Worm (Caenorhabditis elegans) whole organism, L1 larva: ENCODE results near the gene F11D11.21.

Experiments used
- C04F5.9 ChIP-seq: sonication (generic microtip); optimal IDR thresholded peaks from 2 replicates; lab custom pipeline; 2016; ENCODE audit warnings: missing genetic modification characterization, missing compliant biosample characterization
- C16A3.4 ChIP-seq: fragments of 150-350 bp; optimal IDR thresholded peaks from 2 replicates; lab custom pipeline; 2014; ENCODE audit warnings: missing biosample characterization, missing genetic modification characterization
- C34B4.2 ChIP-seq: sonication (generic microtip); optimal IDR thresholded peaks from 2 replicates; lab custom pipeline; 2017; ENCODE audit warnings: mild to moderate bottlenecking, missing genetic modification characterization, missing compliant biosample characterization
- F16B12.6 ChIP-seq: fragments of 150-350 bp; optimal IDR thresholded peaks from 2 replicates; lab custom pipeline; 2014; ENCODE audit warnings: missing biosample characterization, missing genetic modification characterization
- aha-1 ChIP-seq: fragments of 150-350 bp; optimal IDR thresholded peaks from 2 replicates; lab custom pipeline; 2014; ENCODE audit warnings: missing biosample characterization, missing genetic modification characterization
- aly-2 ChIP-seq: fragments of 150-350 bp; optimal IDR thresholded peaks from 2 replicates; lab custom pipeline; 2014; ENCODE audit warnings: missing biosample characterization, missing genetic modification characterization
- blmp-1 ChIP-seq: fragments of 150-350 bp; optimal IDR thresholded peaks from 2 replicates; lab custom pipeline; 2014; ENCODE audit warnings: missing biosample characterization, missing genetic modification characterization
- efl-1 ChIP-seq, 4 experiments: fragments of 150-350 bp; optimal IDR thresholded peaks in 3 of 4; peaks in 1 of 4; 1 replicate in 1 of 4; 2 replicates in 3 of 4; lab custom pipeline; 2014; ENCODE audit warnings: missing biosample characterization in 2 of 4, missing genetic modification characterization in 2 of 4, missing genetic modification reagents in 2 of 4
- elt-3 ChIP-seq, 6 experiments: fragments of 150-350 bp in 1 of 6; sonication (generic microtip); optimal IDR thresholded peaks; 2 replicates each; lab custom pipeline; 2017 to 2018; ENCODE audit warnings: missing biosample characterization in 6 of 6, missing genetic modification characterization in 6 of 6, inconsistent platforms in 1 of 6
- fkh-4 ChIP-seq: sonication (generic microtip); optimal IDR thresholded peaks from 2 replicates; lab custom pipeline; 2016; ENCODE audit warnings: missing compliant biosample characterization, missing genetic modification characterization, borderline replicate concordance
- fkh-8 ChIP-seq: sonication (generic microtip); optimal IDR thresholded peaks from 2 replicates; lab custom pipeline; 2016; ENCODE audit warnings: mild to moderate bottlenecking, missing genetic modification characterization, missing compliant biosample characterization
- fos-1 ChIP-seq: fragments of 150-350 bp; optimal IDR thresholded peaks from 2 replicates; lab custom pipeline; 2014; ENCODE audit warnings: missing biosample characterization, missing genetic modification characterization
- hlh-17 ChIP-seq: fragments of 200-800 bp; sonication (Bioruptor generic); optimal IDR thresholded peaks from 2 replicates; lab custom pipeline; 2018; ENCODE audit warnings: missing genetic modification characterization, mild to moderate bottlenecking, missing compliant biosample characterization, moderate library complexity, borderline replicate concordance
- hlh-4 ChIP-seq: sonication (generic microtip); optimal IDR thresholded peaks from 2 replicates; lab custom pipeline; 2016; ENCODE audit warnings: mild to moderate bottlenecking, missing genetic modification characterization, missing compliant biosample characterization
- irx-1 ChIP-seq: sonication (generic microtip); optimal IDR thresholded peaks from 2 replicates; lab custom pipeline; 2016; ENCODE audit warnings: missing genetic modification characterization, missing compliant biosample characterization
- lin-13 ChIP-seq: fragments of 150-350 bp; optimal IDR thresholded peaks from 2 replicates; lab custom pipeline; 2014; ENCODE audit warnings: missing biosample characterization, missing genetic modification reagents, missing genetic modification characterization
- lin-14 ChIP-seq: fragments of 200-800 bp; sonication (Bioruptor generic); optimal IDR thresholded peaks from 2 replicates; lab custom pipeline; 2018; ENCODE audit warnings: mild to moderate bottlenecking, missing genetic modification characterization, moderate library complexity, missing compliant biosample characterization
- mab-9 ChIP-seq: fragments of 200-800 bp; sonication (Bioruptor generic); IDR thresholded peaks from 2 replicates; pipeline ENCODE4 v1.3.6; 2022; ENCODE audit warnings: missing genetic modification reagents, missing genetic modification characterization, missing compliant biosample characterization
- mdl-1 ChIP-seq, 2 experiments: fragments of 150-350 bp; optimal IDR thresholded peaks; 2 replicates each; lab custom pipeline; 2014 to 2017; ENCODE audit warnings: missing biosample characterization in 2 of 2, missing genetic modification characterization in 2 of 2, inconsistent platforms in 1 of 2
- mep-1 ChIP-seq: fragments of 150-350 bp; optimal IDR thresholded peaks from 2 replicates; lab custom pipeline; 2014; ENCODE audit warnings: missing biosample characterization, missing genetic modification characterization
- nhr-12 ChIP-seq: sonication (generic microtip); optimal IDR thresholded peaks from 2 replicates; lab custom pipeline; 2017; ENCODE audit warnings: missing biosample characterization, missing genetic modification characterization
- nhr-19 ChIP-seq: fragments of 200-800 bp; sonication (Bioruptor generic); conservative IDR thresholded peaks from 2 replicates; pipeline ENCODE4 v1.3.6; 2022; ENCODE audit warnings: missing genetic modification characterization, missing compliant biosample characterization
- nhr-20 ChIP-seq: sonication (generic microtip); optimal IDR thresholded peaks from 2 replicates; lab custom pipeline; 2016; ENCODE audit warnings: mild to moderate bottlenecking, missing genetic modification characterization, missing compliant biosample characterization
- nhr-28 ChIP-seq: fragments of 150-350 bp; optimal IDR thresholded peaks from 2 replicates; lab custom pipeline; 2014; ENCODE audit warnings: missing biosample characterization, missing genetic modification characterization
- nhr-47 ChIP-seq: sonication (generic microtip); optimal IDR thresholded peaks from 2 replicates; lab custom pipeline; 2016; ENCODE audit warnings: mild to moderate bottlenecking, missing genetic modification characterization, moderate library complexity, missing compliant biosample characterization
- nhr-76 ChIP-seq: sonication (generic microtip); optimal IDR thresholded peaks from 2 replicates; lab custom pipeline; 2017; ENCODE audit warnings: missing biosample characterization, missing genetic modification characterization
- nhr-90 ChIP-seq: sonication (generic microtip); optimal IDR thresholded peaks from 2 replicates; lab custom pipeline; 2016; ENCODE audit warnings: mild to moderate bottlenecking, missing genetic modification characterization, missing compliant biosample characterization; ENCODE audit not compliant: poor library complexity
- pag-3 ChIP-seq: sonication (generic microtip); optimal IDR thresholded peaks from 2 replicates; lab custom pipeline; 2017; ENCODE audit warnings: missing genetic modification characterization, mild to moderate bottlenecking, missing compliant biosample characterization, antibody characterized with exemption, borderline replicate concordance; ENCODE audit not compliant: insufficient read depth
- sox-4 ChIP-seq: sonication (generic microtip); optimal IDR thresholded peaks from 2 replicates; lab custom pipeline; 2016; ENCODE audit warnings: missing genetic modification characterization, missing compliant biosample characterization
- sptf-1 ChIP-seq: fragments of 150-350 bp; optimal IDR thresholded peaks from 2 replicates; lab custom pipeline; 2014; ENCODE audit warnings: missing biosample characterization, missing genetic modification characterization
- sup-37 ChIP-seq: fragments of 200-800 bp; sonication (Bioruptor generic); optimal IDR thresholded peaks from 2 replicates; lab custom pipeline; 2018; ENCODE audit warnings: mild to moderate bottlenecking, missing genetic modification characterization, missing compliant biosample characterization
- tbx-2 ChIP-seq: sonication (generic microtip); optimal IDR thresholded peaks from 2 replicates; lab custom pipeline; 2016; ENCODE audit warnings: missing genetic modification characterization, missing compliant biosample characterization
- tlp-1 ChIP-seq: fragments of 150-350 bp; optimal IDR thresholded peaks from 2 replicates; lab custom pipeline; 2014; ENCODE audit warnings: missing biosample characterization, missing genetic modification characterization
- unc-86 ChIP-seq: sonication (generic microtip); optimal IDR thresholded peaks from 2 replicates; lab custom pipeline; 2016; ENCODE audit warnings: missing genetic modification characterization, missing compliant biosample characterization
- unc-98 ChIP-seq: fragments of 200-800 bp; sonication (Bioruptor generic); IDR thresholded peaks from 2 replicates; pipeline ENCODE4 v1.3.6; 2022; ENCODE audit warnings: missing genetic modification characterization, missing compliant biosample characterization
- vab-15 ChIP-seq: sonication (generic microtip); optimal IDR thresholded peaks from 2 replicates; lab custom pipeline; 2017; ENCODE audit warnings: missing genotype, mild to moderate bottlenecking, missing genetic modification characterization, missing compliant biosample characterization
- xbp-1 ChIP-seq: sonication (generic microtip); optimal IDR thresholded peaks from 2 replicates; lab custom pipeline; 2016; ENCODE audit warnings: missing genetic modification characterization, missing compliant biosample characterization
- zip-4 ChIP-seq: fragments of 200-800 bp; sonication (Bioruptor generic); optimal IDR thresholded peaks from 2 replicates; lab custom pipeline; 2018; ENCODE audit warnings: mild to moderate bottlenecking, missing genetic modification characterization, moderate library complexity, missing compliant biosample characterization

F11D11.21 gene

DNA sequence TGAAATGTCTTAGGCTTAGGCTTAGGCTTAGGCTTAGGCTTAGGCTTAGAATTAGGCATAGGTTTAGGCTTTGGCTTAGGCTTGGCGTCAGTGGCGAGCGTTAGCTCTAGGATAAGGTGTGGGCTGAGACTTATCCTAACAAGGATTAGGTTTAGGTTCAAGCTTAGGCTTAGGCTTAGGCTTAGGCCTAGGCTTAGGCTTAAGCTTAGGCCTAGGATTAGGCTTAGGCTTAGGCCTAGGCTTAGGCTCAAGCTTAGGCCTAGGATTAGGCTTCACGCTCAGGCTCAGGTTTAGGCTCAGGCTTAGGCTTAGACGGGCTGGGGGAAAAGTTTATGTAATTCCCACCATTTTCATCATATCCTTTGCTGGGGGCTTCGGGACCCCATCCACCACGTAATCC lies 16.4 kb downstream of the F11D11.21 start:
- TF ChIP-seq hlh-4 (tag; lab: Kevin White, UChicago) = no peak
- TF ChIP-seq tlp-1 = no peak
- TF ChIP-seq nhr-12 (tag; lab: Kevin White, UChicago) = no peak
- TF ChIP-seq pag-3 = no peak
- no peak for TF ChIP-seq efl-1 (optimal IDR thresholded peaks at IDR 0.05; lab: Kevin White, UChicago)
- TF ChIP-seq efl-1 (GFP tag; optimal IDR thresholded peaks at IDR 0.05 in 1 of 2; lab: Kevin White, UChicago) = no peak
- TF ChIP-seq zip-4 (GFP tag; lab: Kevin White, UChicago) = no peak
- TF ChIP-seq lin-13 (GFP tag; lab: Kevin White, UChicago) = no peak
- no peak for TF ChIP-seq blmp-1
- TF ChIP-seq mdl-1 (tag; optimal IDR thresholded peaks at IDR 0.05; lab: Kevin White, UChicago) = no peak
- no peak for TF ChIP-seq F16B12.6 (tag; lab: Kevin White, UChicago)
- TF ChIP-seq sptf-1 (tag; lab: Kevin White, UChicago) = no peak
- TF ChIP-seq unc-98 (GFP tag; lab: Robert Waterston, UW) = no peak
- TF ChIP-seq unc-86 (tag; lab: Kevin White, UChicago) = no peak
- TF ChIP-seq C34B4.2 (tag; lab: Kevin White, UChicago) = no peak
- no peak for TF ChIP-seq xbp-1 (tag; lab: Kevin White, UChicago)
- no peak for TF ChIP-seq aly-2
- no peak for TF ChIP-seq irx-1 (tag; lab: Kevin White, UChicago)
- TF ChIP-seq, all 84 proteins: peak for 0

DNA sequence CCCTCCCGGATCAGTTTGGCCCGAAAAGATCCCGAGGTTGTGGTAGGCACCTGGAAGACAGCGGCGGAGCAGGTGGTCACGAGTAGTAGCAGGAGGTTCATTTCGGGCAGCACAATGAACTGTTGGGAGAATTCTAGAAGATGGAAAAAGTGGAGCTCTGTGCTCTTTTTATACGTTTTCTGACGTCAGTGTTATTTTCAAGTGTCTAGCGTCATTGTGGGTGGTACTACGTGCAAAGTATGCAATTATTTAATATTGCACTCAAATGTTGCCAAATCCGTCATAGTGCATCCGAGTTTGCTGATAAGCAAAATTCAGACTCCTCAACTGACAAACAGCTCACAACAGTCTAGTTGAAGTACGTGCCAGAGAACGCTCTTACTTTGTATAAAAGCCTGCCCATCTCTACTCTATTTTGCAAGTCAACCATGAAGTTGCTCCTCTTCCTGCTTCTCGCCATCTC lies 18.7 kb downstream of the F11D11.21 start, which contains the start of the genes asp-18 and scl-19:
TSS of gene asp-18 (minus strand) at position 101 of the 463 bp plus-strand sequence.
TSS of gene scl-19 (plus strand) at position 413 of the 463 bp plus-strand sequence.
- TF ChIP-seq fkh-8 = no peak
- TF ChIP-seq elt-3 (tag; optimal IDR thresholded peaks at IDR 0.05; lab: Kevin White, UChicago) = no peak
- TF ChIP-seq mep-1 = no peak
- no peak for TF ChIP-seq nhr-19 (GFP tag; lab: Robert Waterston, UW)
- no peak for TF ChIP-seq fos-1
- no peak for TF ChIP-seq nhr-20 (tag; lab: Kevin White, UChicago)
- no peak for TF ChIP-seq nhr-47
- TF ChIP-seq aha-1 (tag; lab: Kevin White, UChicago) = no peak
- no peak for TF ChIP-seq mab-9 (GFP tag; lab: Robert Waterston, UW)
- no peak for TF ChIP-seq vab-15 (tag; lab: Kevin White, UChicago)
- no peak for TF ChIP-seq sox-4 (tag; lab: Kevin White, UChicago)
- TF ChIP-seq sptf-1 (tag; lab: Kevin White, UChicago) = no peak
- TF ChIP-seq nhr-76 (tag; lab: Kevin White, UChicago) = no peak
- TF ChIP-seq C16A3.4 (tag; lab: Kevin White, UChicago) = no peak
- TF ChIP-seq blmp-1 = no peak
- no peak for TF ChIP-seq hlh-17 (GFP tag; lab: Kevin White, UChicago)
- TF ChIP-seq sup-37 (GFP tag; lab: Kevin White, UChicago) = no peak
- TF ChIP-seq C34B4.2 (tag; lab: Kevin White, UChicago) = no peak
- no peak for TF ChIP-seq tbx-2 (tag; lab: Kevin White, UChicago)
- TF ChIP-seq nhr-90 (tag; lab: Kevin White, UChicago) = no peak

DNA sequence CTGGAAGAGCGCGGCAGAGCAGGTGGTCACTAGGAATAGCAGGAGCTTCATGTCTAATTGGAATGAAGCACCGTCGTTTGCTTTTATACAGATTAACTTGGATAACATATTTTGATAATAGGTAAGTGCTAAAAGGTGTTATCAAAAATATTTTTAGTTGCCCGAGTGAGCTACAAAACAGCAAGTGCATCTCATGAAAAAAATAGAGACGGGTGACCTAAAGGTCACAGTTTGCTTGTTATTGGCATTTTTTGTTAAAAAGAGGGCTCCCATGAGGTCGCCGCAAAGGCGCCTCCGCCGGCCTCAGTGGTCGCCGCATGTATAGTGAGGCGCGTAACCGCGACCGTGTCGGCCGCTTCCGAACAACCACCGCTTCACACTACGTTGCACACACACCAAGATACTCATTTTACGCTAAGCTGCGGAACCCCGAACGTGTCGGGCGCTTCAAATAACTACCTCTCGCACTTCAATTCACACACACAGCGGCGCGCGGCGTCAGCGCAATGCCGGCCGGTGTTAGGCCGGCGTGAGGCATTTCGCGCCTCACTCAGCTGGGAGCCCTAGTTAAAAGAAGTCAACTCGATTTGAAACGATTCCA lies 20.9 kb downstream of the F11D11.21 start, which contains the start of gene asp-19:
TSS of gene asp-19 (minus strand) at position 51 of the 601 bp plus-strand sequence.
- no peak for TF ChIP-seq unc-98 (GFP tag; lab: Robert Waterston, UW)
- no peak for TF ChIP-seq lin-14 (GFP tag; lab: Kevin White, UChicago)
- no peak for TF ChIP-seq C34B4.2 (tag; lab: Kevin White, UChicago)
- no peak for TF ChIP-seq fkh-4
- no peak for TF ChIP-seq mep-1
- TF ChIP-seq nhr-28 (tag; lab: Kevin White, UChicago) = no peak
- no peak for TF ChIP-seq C04F5.9
- no peak for TF ChIP-seq hlh-17 (GFP tag; lab: Kevin White, UChicago)
